Worm (Caenorhabditis elegans) whole organism, early embryonic: ENCODE results near the gene C45G9.4.
"Not testable (repeated sequence)": the region's sequence is repeated elsewhere in the genome, so short reads cannot be mapped to it uniquely, and the experiment has no call there.

Experiments
- B0310.2 ChIP-seq: sonication (generic microtip); optimal IDR thresholded peaks from 2 replicates; lab custom pipeline; 2016; ENCODE audit warnings: mild to moderate bottlenecking, missing genetic modification characterization, missing compliant biosample characterization
- F13C5.2 ChIP-seq: sonication (generic microtip); optimal IDR thresholded peaks from 2 replicates; lab custom pipeline; 2017; ENCODE audit warnings: mild to moderate bottlenecking, missing genetic modification characterization, inconsistent platforms, missing compliant biosample characterization
- aly-1 ChIP-seq: sonication (generic microtip); optimal IDR thresholded peaks from 2 replicates; lab custom pipeline; 2016; ENCODE audit warnings: missing genetic modification characterization, missing compliant biosample characterization
- ama-1 ChIP-seq: fragments of 150-350 bp; optimal IDR thresholded peaks from 2 replicates; lab custom pipeline; 2014
- ceh-13 ChIP-seq: fragments of 200-800 bp; sonication (Bioruptor generic); optimal IDR thresholded peaks from 2 replicates; lab custom pipeline; 2018; ENCODE audit warnings: mild to moderate bottlenecking, missing genetic modification characterization, missing compliant biosample characterization
- ceh-36 ChIP-seq: sonication (generic microtip); optimal IDR thresholded peaks from 2 replicates; lab custom pipeline; 2016; ENCODE audit warnings: missing genetic modification characterization, inconsistent platforms, missing compliant biosample characterization
- ets-7 ChIP-seq: sonication (generic microtip); optimal IDR thresholded peaks from 2 replicates; lab custom pipeline; 2016; ENCODE audit warnings: missing genotype, missing genetic modification characterization, missing compliant biosample characterization
- flt-1 ChIP-seq: fragments of 200-800 bp; sonication (Bioruptor generic); IDR thresholded peaks from 2 replicates; pipeline ENCODE4 v1.3.6; 2022; ENCODE audit warnings: missing genetic modification characterization, missing compliant biosample characterization
- hmbx-1 ChIP-seq: sonication (generic microtip); optimal IDR thresholded peaks from 2 replicates; lab custom pipeline; 2016; ENCODE audit warnings: mild to moderate bottlenecking, missing genetic modification characterization, missing compliant biosample characterization
- hmg-4 ChIP-seq: fragments of 200-800 bp; sonication (Bioruptor generic); optimal IDR thresholded peaks from 2 replicates; lab custom pipeline; 2018; ENCODE audit warnings: mild to moderate bottlenecking, missing genetic modification characterization, missing compliant biosample characterization
- hnd-1 ChIP-seq: sonication (generic microtip); optimal IDR thresholded peaks from 2 replicates; lab custom pipeline; 2016; ENCODE audit warnings: missing genetic modification characterization, missing compliant biosample characterization
- pes-1 ChIP-seq: fragments of 200-800 bp; sonication (Bioruptor generic); IDR thresholded peaks from 2 replicates; pipeline ENCODE4 v1.3.6; 2022; ENCODE audit warnings: missing genetic modification reagents, missing genetic modification characterization, missing compliant biosample characterization
- scrt-1 ChIP-seq: fragments of 200-800 bp; sonication (Bioruptor generic); IDR thresholded peaks from 2 replicates; pipeline ENCODE4 v1.3.6; 2022; ENCODE audit warnings: missing genetic modification characterization, missing compliant biosample characterization
- sea-1 ChIP-seq: fragments of 200-800 bp; sonication (Bioruptor generic); conservative IDR thresholded peaks from 2 replicates; pipeline ENCODE4 v1.3.6; 2022; ENCODE audit warnings: missing genetic modification characterization, missing compliant biosample characterization
- tbx-11 ChIP-seq: fragments of 200-800 bp; sonication (Bioruptor generic); IDR thresholded peaks from 2 replicates; pipeline ENCODE4 v1.3.6; 2022; ENCODE audit warnings: missing genetic modification characterization, missing compliant biosample characterization
- tbx-37 ChIP-seq: fragments of 200-800 bp; sonication (Bioruptor generic); conservative IDR thresholded peaks from 2 replicates; pipeline ENCODE4 v1.3.6; 2022; ENCODE audit warnings: missing genetic modification reagents, missing genetic modification characterization, missing compliant biosample characterization
- tra-4 ChIP-seq: sonication (generic microtip); optimal IDR thresholded peaks from 2 replicates; lab custom pipeline; 2017; ENCODE audit warnings: missing genetic modification characterization, missing compliant biosample characterization

Gene C45G9.4

DNA sequence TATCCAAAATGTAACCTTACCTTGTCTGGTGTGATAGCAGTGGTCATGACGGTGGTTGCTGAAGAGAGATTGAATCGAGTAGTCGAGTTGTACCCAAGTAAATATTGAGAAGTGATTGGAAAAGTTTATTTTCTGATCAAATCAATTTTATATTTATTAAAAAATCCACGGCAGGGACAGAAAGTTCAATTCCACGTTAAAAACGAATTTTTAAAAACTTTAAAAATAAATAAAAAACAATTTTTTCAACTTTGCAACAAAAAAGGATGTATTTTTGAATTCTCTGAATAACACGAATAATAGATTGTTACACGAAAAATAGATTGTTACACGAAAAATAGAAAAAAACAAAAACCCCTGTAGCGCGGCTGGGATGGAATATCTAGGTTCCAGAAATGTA lies 6.8 kb upstream of the C45G9.4 start, which contains the start of gene C45G9.9:
TSS of gene C45G9.9 (minus strand) at position 101 of the 400 bp plus-strand sequence.
- TF ChIP-seq tra-4 (tag; lab: Kevin White, UChicago); hmbx-1; aly-1 (tag; lab: Kevin White, UChicago): not testable (repeated sequence)

- no peak for TF ChIP-seq tra-4 (tag; lab: Kevin White, UChicago)
Measured at ce11 chrIII:5061798-5062197, 708 bp upstream of the C45G9.4 start, which contains the start of gene C45G9.10. Gene C45G9.10, minus strand, starts transcription at chrIII:5061898.

- TF ChIP-seq F13C5.2 (tag; lab: Kevin White, UChicago) = peak; percentile 59
- no peak for TF ChIP-seq ama-1 (lab: Kevin White, UChicago)
- TF ChIP-seq flt-1 (GFP tag; lab: Robert Waterston, UW) = 0 out of 2 replicates have a peak, but pooled peaks have one; percentile 21
- TF ChIP-seq tra-4 (tag; lab: Kevin White, UChicago) = no peak
- TF ChIP-seq ceh-36 (tag; lab: Kevin White, UChicago) = no peak
- TF ChIP-seq aly-1 (tag; lab: Kevin White, UChicago) = no peak
- TF ChIP-seq B0310.2 (tag; lab: Kevin White, UChicago) = no peak
- TF ChIP-seq tbx-11 (GFP tag; lab: Robert Waterston, UW) = no peak
- TF ChIP-seq tbx-37 (GFP tag; lab: Robert Waterston, UW) = peak; percentile 82; the same call in 1 of the 2 replicates
Measured at ce11 chrIII:5068675-5069233, 6.2 kb downstream of the C45G9.4 start, which contains the start of the genes C45G9.11 and C45G9.2. Gene C45G9.11, minus strand, starts transcription at chrIII:5068725. Gene C45G9.2, plus strand, starts transcription at chrIII:5069066.

ce11 chrIII:5071509-5071908 lies 9.0 kb downstream of the C45G9.4 start, which contains the start of gene C45G9.12:
Gene C45G9.12, minus strand, starts transcription at chrIII:5071609.
- TF ChIP-seq ceh-36 (tag; lab: Kevin White, UChicago) = no peak
- no peak for TF ChIP-seq hmbx-1
- no peak for TF ChIP-seq pes-1 (GFP tag; lab: Robert Waterston, UW)
- no peak for TF ChIP-seq ets-7 (tag; lab: Kevin White, UChicago)
- TF ChIP-seq scrt-1 = no peak
- TF ChIP-seq flt-1 (GFP tag; lab: Robert Waterston, UW) = no peak
- no peak for TF ChIP-seq tra-4 (tag; lab: Kevin White, UChicago)
- TF ChIP-seq hnd-1 = no peak
- no peak for TF ChIP-seq F13C5.2 (tag; lab: Kevin White, UChicago)
- TF ChIP-seq tbx-11 (GFP tag; lab: Robert Waterston, UW) = no peak
- no peak for TF ChIP-seq B0310.2 (tag; lab: Kevin White, UChicago)
- no peak for TF ChIP-seq aly-1 (tag; lab: Kevin White, UChicago)
- no peak for TF ChIP-seq hmg-4 (GFP tag; lab: Kevin White, UChicago)
- no peak for TF ChIP-seq sea-1 (GFP tag; lab: Robert Waterston, UW)

DNA sequence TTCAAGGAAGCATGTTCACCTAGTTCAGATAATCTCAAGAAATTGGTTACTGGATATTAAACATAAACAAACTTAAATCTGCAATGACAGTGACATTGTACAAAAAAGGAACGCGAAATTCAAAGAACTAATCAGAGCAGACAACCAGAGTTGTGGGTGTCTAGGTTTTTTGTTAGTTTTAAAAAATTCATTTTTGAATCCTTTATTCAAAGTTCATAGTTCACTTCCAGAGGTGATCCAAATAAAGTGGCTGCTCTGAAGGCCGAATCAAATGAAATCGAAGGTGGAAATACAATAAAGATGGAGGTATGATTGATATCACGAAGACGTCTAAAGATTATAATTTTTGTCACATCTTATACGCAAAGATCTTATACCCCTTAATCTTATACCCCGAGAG lies 11.9 kb downstream of the C45G9.4 start, which contains the start of gene ttbk-6:
TSS of gene ttbk-6 (plus strand) at position 301 of the 400 bp plus-strand sequence.
- TF ChIP-seq hnd-1 (no peak), tbx-37 (GFP tag; lab: Robert Waterston, UW) (no peak), ama-1 (lab: Kevin White, UChicago) (no peak), tra-4 (tag; lab: Kevin White, UChicago) (no peak), pes-1 (GFP tag; lab: Robert Waterston, UW) (no peak), hmg-4 (GFP tag; lab: Kevin White, UChicago) (no peak), ceh-36 (tag; lab: Kevin White, UChicago) (no peak), tbx-11 (GFP tag; lab: Robert Waterston, UW) (no peak), sea-1 (GFP tag; lab: Robert Waterston, UW) (no peak), B0310.2 (tag; lab: Kevin White, UChicago) (no peak), scrt-1 (no peak), ceh-13 (GFP tag; lab: Kevin White, UChicago) (no peak), flt-1 (GFP tag; lab: Robert Waterston, UW) (no peak), F13C5.2 (tag; lab: Kevin White, UChicago) (no peak), hmbx-1 (no peak)

ce11 chrIII:5076569-5076968 lies 14.1 kb downstream of the C45G9.4 start:
- TF ChIP-seq hmg-4 (GFP tag; lab: Kevin White, UChicago) (no peak), sea-1 (GFP tag; lab: Robert Waterston, UW) (no peak), F13C5.2 (tag; lab: Kevin White, UChicago) (no peak)

DNA sequence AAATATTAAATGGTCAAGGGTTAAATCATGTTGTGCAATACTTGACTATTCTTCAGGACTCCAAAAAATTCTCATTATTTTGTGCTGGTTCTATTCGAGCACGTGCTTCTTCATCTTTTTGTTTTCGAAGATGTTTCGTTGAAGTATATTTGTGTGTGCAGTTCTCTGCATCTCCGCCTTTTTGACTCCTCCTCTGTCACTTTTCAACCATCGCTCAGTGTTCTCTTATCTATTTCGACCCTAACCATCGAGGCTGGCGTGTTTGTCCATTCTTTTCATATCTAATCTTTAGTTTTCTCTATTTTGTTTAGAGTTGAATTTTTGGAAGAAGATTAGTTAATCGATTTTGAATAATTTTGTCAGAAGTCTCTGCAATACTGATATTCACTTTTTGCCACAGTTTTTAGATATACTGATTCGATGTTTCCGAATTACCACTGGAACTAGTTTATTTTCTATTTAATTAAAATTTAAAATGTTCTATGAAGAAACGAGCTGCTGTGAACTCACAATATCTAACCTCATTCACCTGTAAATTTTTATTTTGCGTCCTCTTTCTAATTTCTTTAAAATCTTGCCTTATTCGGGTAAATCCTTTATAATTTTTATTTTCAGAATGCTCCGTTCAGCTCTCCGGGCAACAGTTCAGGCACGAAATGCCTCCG lies 14.8 kb downstream of the C45G9.4 start, which contains the start of gene alh-1:
TSS of gene alh-1 (plus strand) at position 615 of the 665 bp plus-strand sequence.
- TF ChIP-seq hmg-4 (GFP tag; lab: Kevin White, UChicago) = no peak

DNA sequence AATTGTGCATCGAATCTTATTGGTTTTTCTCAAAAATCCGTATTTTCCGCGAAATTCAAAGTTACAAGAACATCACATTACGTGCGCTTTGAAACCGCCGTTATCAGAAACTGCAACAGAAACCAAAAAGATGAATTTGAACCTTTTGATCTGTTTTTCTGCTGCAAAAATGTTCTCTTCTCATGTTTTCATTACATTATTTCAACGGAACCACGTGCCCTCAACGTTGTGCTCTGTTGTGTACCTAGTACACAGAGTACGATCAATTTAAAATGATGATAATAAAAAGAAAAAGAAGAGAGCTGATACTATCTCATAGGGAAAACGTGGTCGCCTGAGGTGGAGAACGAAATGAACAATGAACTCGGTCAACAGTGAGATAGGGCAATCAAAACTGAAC lies 15.6 kb downstream of the C45G9.4 start:
- TF ChIP-seq F13C5.2 (tag; lab: Kevin White, UChicago) (no peak), tbx-37 (GFP tag; lab: Robert Waterston, UW) (no peak), hmg-4 (GFP tag; lab: Kevin White, UChicago) (no peak), ceh-13 (GFP tag; lab: Kevin White, UChicago) (no peak), hnd-1 (no peak), scrt-1 (no peak), flt-1 (GFP tag; lab: Robert Waterston, UW) (no peak), pes-1 (GFP tag; lab: Robert Waterston, UW) (no peak), tbx-11 (GFP tag; lab: Robert Waterston, UW) (no peak), aly-1 (tag; lab: Kevin White, UChicago) (no peak), tra-4 (tag; lab: Kevin White, UChicago) (no peak), ama-1 (lab: Kevin White, UChicago) (no peak), sea-1 (GFP tag; lab: Robert Waterston, UW) (no peak), hmbx-1 (no peak), ets-7 (tag; lab: Kevin White, UChicago) (no peak), ceh-36 (tag; lab: Kevin White, UChicago) (no peak), B0310.2 (tag; lab: Kevin White, UChicago) (no peak)
